Fruit fly (Drosophila melanogaster) whole organism, pupa: ENCODE data around the gene LanA.

Source experiments
- CG10348 ChIP-seq: fragments of 200-800 bp; sonication (Bioruptor generic); IDR thresholded peaks from 2 replicates; pipeline ENCODE4 v1.3.6; 2022; ENCODE audit warnings: missing biosample characterization, missing genetic modification characterization
- CG12605 ChIP-seq: fragments of 200-800 bp; sonication (Bioruptor generic); IDR thresholded peaks from 2 replicates; pipeline ENCODE4 v1.3.6; 2022; ENCODE audit warnings: missing biosample characterization, missing genetic modification characterization
- CG13204 ChIP-seq: fragments of 200-800 bp; sonication (Bioruptor generic); optimal IDR thresholded peaks from 2 replicates; lab custom pipeline; 2018; ENCODE audit warnings: missing biosample characterization, mild to moderate bottlenecking, missing genetic modification characterization, moderate library complexity
- CG14655 ChIP-seq: fragments of 200-800 bp; sonication (Bioruptor generic); optimal IDR thresholded peaks from 3 replicates; lab custom pipeline; 2017; ENCODE audit warnings: mild to moderate bottlenecking, missing biosample characterization, missing genetic modification reagents, missing genetic modification characterization
- CG15710 ChIP-seq: fragments of 200-800 bp; sonication (Bioruptor generic); optimal IDR thresholded peaks from 2 replicates; lab custom pipeline; 2018; ENCODE audit warnings: missing biosample characterization, mild to moderate bottlenecking, missing genetic modification characterization, moderate library complexity
- CG17806 ChIP-seq: fragments of 200-800 bp; sonication (Bioruptor generic); optimal IDR thresholded peaks from 2 replicates; lab custom pipeline; 2018; ENCODE audit warnings: missing biosample characterization, mild to moderate bottlenecking, missing genetic modification characterization, moderate library complexity
- CG32121 ChIP-seq: fragments of 200-800 bp; sonication (Bioruptor generic); IDR thresholded peaks from 2 replicates; pipeline ENCODE4 v1.3.6; 2022; ENCODE audit warnings: missing biosample characterization, missing genetic modification characterization
- CG34367 ChIP-seq: fragments of 200-800 bp; sonication (Bioruptor generic); optimal IDR thresholded peaks from 2 replicates; lab custom pipeline; 2018; ENCODE audit warnings: missing biosample characterization, mild to moderate bottlenecking, missing genetic modification characterization
- CG4496 ChIP-seq: fragments of 200-800 bp; sonication (Bioruptor generic); IDR thresholded peaks from 3 replicates; pipeline ENCODE4 v1.3.6; 2022; ENCODE audit warnings: missing biosample characterization, missing genetic modification characterization
- CG8159 ChIP-seq: fragments of 200-800 bp; sonication (Bioruptor generic); optimal IDR thresholded peaks from 3 replicates; lab custom pipeline; 2018; ENCODE audit warnings: missing biosample characterization, mild to moderate bottlenecking, missing genetic modification characterization, moderate library complexity
- CG8301 ChIP-seq: fragments of 200-800 bp; sonication (Bioruptor generic); optimal IDR thresholded peaks from 2 replicates; lab custom pipeline; 2018; ENCODE audit warnings: missing biosample characterization, mild to moderate bottlenecking, missing genetic modification characterization
- CG9948 ChIP-seq: fragments of 200-800 bp; sonication (Bioruptor generic); optimal IDR thresholded peaks from 2 replicates; lab custom pipeline; 2018; ENCODE audit warnings: missing biosample characterization, mild to moderate bottlenecking, missing genetic modification characterization, moderate library complexity
- D1 ChIP-seq: fragments of 200-800 bp; sonication (Bioruptor generic); optimal IDR thresholded peaks from 2 replicates; lab custom pipeline; 2018; ENCODE audit warnings: missing biosample characterization, mild to moderate bottlenecking, missing genetic modification characterization, moderate library complexity
- EcR ChIP-seq: fragments of 200-800 bp; sonication (Bioruptor generic); optimal IDR thresholded peaks from 3 replicates; lab custom pipeline; 2019; ENCODE audit warnings: missing biosample characterization, missing genetic modification characterization, mild to moderate bottlenecking, moderate library complexity, missing genetic modification reagents
- Ets98B ChIP-seq: fragments of 200-800 bp; sonication (Bioruptor generic); IDR thresholded peaks from 2 replicates; pipeline ENCODE4 v1.3.6; 2022; ENCODE audit warnings: missing biosample characterization, missing genetic modification characterization
- Pif1A ChIP-seq: fragments of 200-800 bp; sonication (Bioruptor generic); optimal IDR thresholded peaks from 3 replicates; lab custom pipeline; 2016; ENCODE audit warnings: missing biosample characterization, missing genetic modification characterization
- Pif1B ChIP-seq: fragments of 200-800 bp; sonication (Bioruptor generic); optimal IDR thresholded peaks from 3 replicates; lab custom pipeline; 2016; ENCODE audit warnings: missing biosample characterization, missing genetic modification characterization
- Snoo ChIP-seq: fragments of 200-800 bp; sonication (Bioruptor generic); optimal IDR thresholded peaks from 3 replicates; lab custom pipeline; 2017; ENCODE audit warnings: missing biosample characterization, mild to moderate bottlenecking, missing genetic modification characterization, inconsistent platforms
- fd96Ca ChIP-seq: fragments of 200-800 bp; sonication (Bioruptor generic); IDR thresholded peaks from 3 replicates; pipeline ENCODE4 v1.3.6; 2022; ENCODE audit warnings: missing biosample characterization, missing genetic modification characterization
- gl ChIP-seq: fragments of 200-800 bp; sonication (Bioruptor generic); optimal IDR thresholded peaks from 2 replicates; lab custom pipeline; 2018; ENCODE audit warnings: missing biosample characterization, mild to moderate bottlenecking, missing genetic modification characterization
- rn ChIP-seq: fragments of 200-800 bp; sonication (Bioruptor generic); IDR thresholded peaks from 2 replicates; pipeline ENCODE4 v1.3.6; 2022; ENCODE audit warnings: missing biosample characterization, missing genetic modification characterization

The LanA gene

dm6 chr3L:6188995-6189927 is 28.6 kb downstream of the LanA start, which contains the start of the genes D19A and CG7386:
Gene D19A (minus strand): TSS chr3L:6189123.
Gene CG7386 (plus strand): TSS chr3L:6189745.
- no peak for TF ChIP-seq gl
- peak; percentile 43; the same call in 1 of the 2 replicates for TF ChIP-seq rn
- TF ChIP-seq CG10348 = no peak
- no peak for TF ChIP-seq CG34367 (tag; lab: Kevin White, UChicago)
- TF ChIP-seq Pif1B (GFP tag; lab: Kevin White, UChicago) = no peak
- no peak for TF ChIP-seq CG14655
- no peak for TF ChIP-seq CG13204 (GFP tag; lab: Kevin White, UChicago)
- no peak for TF ChIP-seq D1 (tag; lab: Kevin White, UChicago)
- TF ChIP-seq CG8301 = peak; percentile 9
- TF ChIP-seq CG4496 (GFP tag; lab: Robert Waterston, UW) = peak; percentile 77
- peak; percentile 59 for TF ChIP-seq Ets98B
- TF ChIP-seq Pif1A (GFP tag; lab: Kevin White, UChicago) = no peak
- TF ChIP-seq CG8159 (tag; lab: Kevin White, UChicago) = peak; percentile 52
- TF ChIP-seq CG12605 = peak; percentile 48; the same call in 1 of the 2 replicates
- TF ChIP-seq EcR (GFP tag; lab: Kevin White, UChicago) = peak; percentile 1
- TF ChIP-seq CG9948 (tag; lab: Kevin White, UChicago) = peak; percentile 11
- TF ChIP-seq fd96Ca (GFP tag; lab: Robert Waterston, UW) = peak; percentile 30; the same call in 1 of the 3 replicates
- peak; percentile 11 for TF ChIP-seq Snoo (tag; lab: Kevin White, UChicago)
- peak; percentile 22 for TF ChIP-seq CG17806 (tag; lab: Kevin White, UChicago)
- peak; percentile 28 for TF ChIP-seq CG15710 (tag; lab: Kevin White, UChicago)
- TF ChIP-seq CG32121 = peak; percentile 38; the same call in 1 of the 2 replicates

dm6 chr3L:6184884-6185438 is 32.9 kb downstream of the LanA start, which contains the start of the genes D19B and CG43293:
Gene D19B (minus strand): TSS chr3L:6184920.
Gene CG43293 (plus strand): TSS chr3L:6185189.
- TF ChIP-seq CG10348 = peak; percentile 36; the same call in 1 of the 2 replicates
- peak; percentile 88 for TF ChIP-seq CG14655
- peak; percentile 91 for TF ChIP-seq CG12605
- no peak for TF ChIP-seq D1 (tag; lab: Kevin White, UChicago)
- TF ChIP-seq CG34367 (tag; lab: Kevin White, UChicago) = peak; percentile 81
- TF ChIP-seq EcR (GFP tag; lab: Kevin White, UChicago) = no peak
- peak; percentile 84 for TF ChIP-seq Snoo (tag; lab: Kevin White, UChicago)
- peak; percentile 92 for TF ChIP-seq CG32121
- TF ChIP-seq CG8301 = peak; percentile 80
- peak; percentile 82 for TF ChIP-seq CG17806 (tag; lab: Kevin White, UChicago)
- TF ChIP-seq CG13204 (GFP tag; lab: Kevin White, UChicago) = no peak
- no peak for TF ChIP-seq Pif1A (GFP tag; lab: Kevin White, UChicago)
- TF ChIP-seq fd96Ca (GFP tag; lab: Robert Waterston, UW) = peak; percentile 92
- TF ChIP-seq CG4496 (GFP tag; lab: Robert Waterston, UW) = peak; percentile 92
- TF ChIP-seq Pif1B (GFP tag; lab: Kevin White, UChicago) = peak; percentile 93
- TF ChIP-seq CG15710 (tag; lab: Kevin White, UChicago) = peak; percentile 81
- TF ChIP-seq rn = peak; percentile 86
- peak; percentile 76 for TF ChIP-seq gl
- TF ChIP-seq Ets98B = peak; percentile 94
- peak; percentile 82 for TF ChIP-seq CG8159 (tag; lab: Kevin White, UChicago)
- TF ChIP-seq CG9948 (tag; lab: Kevin White, UChicago) = peak; percentile 81

- peak; percentile 59; the same call in 2 of the 3 replicates for TF ChIP-seq CG4496 (GFP tag; lab: Robert Waterston, UW)
- no peak for TF ChIP-seq CG13204 (GFP tag; lab: Kevin White, UChicago)
- TF ChIP-seq EcR (GFP tag; lab: Kevin White, UChicago) = no peak
- no peak for TF ChIP-seq Snoo (tag; lab: Kevin White, UChicago)
- peak; percentile 52 for TF ChIP-seq CG9948 (tag; lab: Kevin White, UChicago)
- TF ChIP-seq CG32121 = peak; percentile 17; the same call in 1 of the 2 replicates
- TF ChIP-seq D1 (tag; lab: Kevin White, UChicago) = no peak
- no peak for TF ChIP-seq CG8159 (tag; lab: Kevin White, UChicago)
- no peak for TF ChIP-seq Pif1A (GFP tag; lab: Kevin White, UChicago)
- no peak for TF ChIP-seq rn
- no peak for TF ChIP-seq CG10348
- TF ChIP-seq CG15710 (tag; lab: Kevin White, UChicago) = peak; percentile 72
- TF ChIP-seq Ets98B = no peak
- no peak for TF ChIP-seq fd96Ca (GFP tag; lab: Robert Waterston, UW)
- no peak for TF ChIP-seq CG34367 (tag; lab: Kevin White, UChicago)
- TF ChIP-seq CG17806 (tag; lab: Kevin White, UChicago) = peak; percentile 40
- TF ChIP-seq Pif1B (GFP tag; lab: Kevin White, UChicago) = no peak
Observed at dm6 chr3L:6181776-6182175, 36.0 kb downstream of the LanA start, which contains the start of gene CG10274. Gene CG10274 (minus strand): TSS chr3L:6181829.

- peak; percentile 45 for TF ChIP-seq CG9948 (tag; lab: Kevin White, UChicago)
- no peak for TF ChIP-seq EcR (GFP tag; lab: Kevin White, UChicago)
- TF ChIP-seq, all 21 proteins: peak for 1
Observed at dm6 chr3L:6173826-6174255, 44.0 kb downstream of the LanA start, which contains the start of the genes fmt and CG7376. Gene fmt (minus strand): TSS chr3L:6173880. Gene CG7376 (plus strand): TSS chr3L:6174248.
